Worm (Caenorhabditis elegans) whole organism, late embryonic: ENCODE data around the gene Y13C8A.1.

Experiments used
- ama-1 ChIP-seq: fragments of 150-350 bp; optimal IDR thresholded peaks from 2 replicates; lab custom pipeline; 2014
- ceh-19 ChIP-seq: fragments of 200-800 bp; sonication (Bioruptor generic); optimal IDR thresholded peaks from 2 replicates; lab custom pipeline; 2018; ENCODE audit warnings: mild to moderate bottlenecking, missing genetic modification characterization, missing compliant biosample characterization
- ceh-24 ChIP-seq: sonication (generic microtip); optimal IDR thresholded peaks from 2 replicates; lab custom pipeline; 2016; ENCODE audit warnings: mild to moderate bottlenecking, missing genetic modification characterization, missing compliant biosample characterization
- ceh-48 ChIP-seq: sonication (generic microtip); optimal IDR thresholded peaks from 2 replicates; lab custom pipeline; 2016; ENCODE audit warnings: missing genetic modification characterization, inconsistent platforms, missing compliant biosample characterization
- fkh-10 ChIP-seq: fragments of 150-350 bp; optimal IDR thresholded peaks from 2 replicates; lab custom pipeline; 2014; ENCODE audit warnings: missing biosample characterization, missing genetic modification reagents, missing genetic modification characterization
- hlh-15 ChIP-seq: sonication (generic microtip); optimal IDR thresholded peaks from 2 replicates; lab custom pipeline; 2016; ENCODE audit warnings: missing genetic modification characterization, missing compliant biosample characterization
- lin-11 ChIP-seq: fragments of 200-800 bp; sonication (Bioruptor generic); optimal IDR thresholded peaks from 2 replicates; lab custom pipeline; 2018; ENCODE audit warnings: mild to moderate bottlenecking, missing genetic modification characterization, missing compliant biosample characterization
- pqm-1 ChIP-seq: sonication (generic microtip); optimal IDR thresholded peaks from 2 replicates; lab custom pipeline; 2016; ENCODE audit warnings: missing genetic modification characterization, missing compliant biosample characterization
- sox-2 ChIP-seq: fragments of 200-800 bp; sonication (Bioruptor generic); IDR thresholded peaks from 2 replicates; pipeline ENCODE4 v1.3.6; 2022; ENCODE audit warnings: missing genetic modification reagents, missing genetic modification characterization, missing compliant biosample characterization
- tbx-2 ChIP-seq: sonication (generic microtip); optimal IDR thresholded peaks from 2 replicates; lab custom pipeline; 2016; ENCODE audit warnings: missing genetic modification characterization, missing compliant biosample characterization

- TF ChIP-seq lin-11 (no peak), ama-1 (lab: Kevin White, UChicago) (no peak), tbx-2 (no peak), ceh-24 (tag; lab: Kevin White, UChicago) (no peak), hlh-15 (tag; lab: Kevin White, UChicago) (no peak), ceh-19 (GFP tag; lab: Kevin White, UChicago) (no peak), ceh-48 (no peak), fkh-10 (GFP tag; lab: Kevin White, UChicago) (no peak), sox-2 (GFP tag; lab: Robert Waterston, UW) (no peak), pqm-1 (no peak)
These were observed 46.8 kb downstream of the Y13C8A.1 start for ce11 chrX:16930333-16930621.
